Worm (Caenorhabditis elegans): ENCODE measurements around the gene F42C5.6.

F42C5.6 gene

DNA sequence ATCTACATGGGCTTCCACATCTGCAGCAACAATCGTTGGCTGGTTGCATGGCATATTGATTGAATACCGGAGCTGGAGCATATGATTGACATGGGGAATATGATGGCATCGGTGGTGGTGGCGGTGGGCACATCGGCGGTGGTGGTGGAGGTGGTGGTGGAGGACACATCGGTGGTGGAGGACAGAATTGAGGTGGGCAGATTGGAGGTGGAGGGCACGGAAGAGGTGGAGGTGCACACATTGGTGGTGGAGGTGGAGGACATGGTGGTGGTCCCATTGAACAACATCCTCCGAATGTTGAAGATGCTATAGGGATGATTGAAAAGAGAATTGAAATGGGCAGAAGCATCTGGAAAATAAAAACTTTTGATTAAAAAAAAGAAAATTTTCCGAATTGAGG, 1.5 kb upstream of the F42C5.6 start, which contains the start of gene grl-4:
grl-4 (minus strand) TSS at position 351 of the 400 bp plus-strand sequence.
- no peak for TF ChIP-seq sox-4 (tag; optimal IDR thresholded peaks at IDR 0.05)
- no peak for TF ChIP-seq ets-4 (tag; optimal IDR thresholded peaks at IDR 0.05)
- TF ChIP-seq nhr-232 (tag; optimal IDR thresholded peaks at IDR 0.05), result no peak

DNA sequence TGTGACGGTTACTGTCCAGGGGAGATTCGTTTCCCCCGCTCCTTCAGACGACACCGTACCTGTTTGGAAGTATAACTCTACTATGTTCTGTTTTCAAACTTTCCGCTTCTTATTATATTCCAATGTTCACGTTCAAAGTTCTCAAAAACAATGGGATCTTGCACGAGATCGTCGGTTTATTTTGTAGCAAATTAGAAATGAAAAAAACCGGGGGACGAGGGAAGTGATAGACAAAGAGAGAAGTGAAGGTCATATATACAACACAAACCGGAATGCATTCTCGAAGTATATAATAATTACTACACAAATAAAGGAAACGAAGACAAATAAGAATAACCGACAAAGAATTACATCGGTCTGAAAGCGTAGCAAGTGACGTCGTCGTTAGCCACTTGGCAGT, 804 bp upstream of the F42C5.6 start:
- TF ChIP-seq npax-4 (tag; optimal IDR thresholded peaks at IDR 0.05), result no peak
- no peak for TF ChIP-seq ceh-9 (tag; optimal IDR thresholded peaks at IDR 0.05)
- TF ChIP-seq ceh-30 (tag; optimal IDR thresholded peaks at IDR 0.05), result no peak
- no peak for TF ChIP-seq ceh-24 (tag; optimal IDR thresholded peaks at IDR 0.05)
- no peak for TF ChIP-seq ceh-6 (GFP tag; optimal IDR thresholded peaks at IDR 0.05)
- TF ChIP-seq unc-55 (GFP tag; optimal IDR thresholded peaks at IDR 0.05), result no peak
- TF ChIP-seq sdc-2 (tag; optimal IDR thresholded peaks at IDR 0.05), result no peak
- no peak for TF ChIP-seq nhr-232 (tag; optimal IDR thresholded peaks at IDR 0.05)
- no peak for TF ChIP-seq ahr-1 (tag; optimal IDR thresholded peaks at IDR 0.05)
- no peak for TF ChIP-seq hlh-13 (GFP tag; optimal IDR thresholded peaks at IDR 0.05)
- no peak for TF ChIP-seq hlh-15 (tag; optimal IDR thresholded peaks at IDR 0.05)
- TF ChIP-seq ceh-48 (tag; optimal IDR thresholded peaks at IDR 0.05), result no peak
- TF ChIP-seq elt-4 (tag; optimal IDR thresholded peaks at IDR 0.05), result no peak
- no peak for TF ChIP-seq K09A11.1 (tag; optimal IDR thresholded peaks at IDR 0.05; ENCODE audit: insufficient read depth)
- TF ChIP-seq madf-2 (tag; optimal IDR thresholded peaks at IDR 0.05), result no peak
- TF ChIP-seq odd-2 (tag; optimal IDR thresholded peaks at IDR 0.05), result no peak
- TF ChIP-seq fkh-10 (GFP tag; optimal IDR thresholded peaks at IDR 0.05), result no peak
- TF ChIP-seq tbx-7 (tag; optimal IDR thresholded peaks at IDR 0.05), result no peak

DNA sequence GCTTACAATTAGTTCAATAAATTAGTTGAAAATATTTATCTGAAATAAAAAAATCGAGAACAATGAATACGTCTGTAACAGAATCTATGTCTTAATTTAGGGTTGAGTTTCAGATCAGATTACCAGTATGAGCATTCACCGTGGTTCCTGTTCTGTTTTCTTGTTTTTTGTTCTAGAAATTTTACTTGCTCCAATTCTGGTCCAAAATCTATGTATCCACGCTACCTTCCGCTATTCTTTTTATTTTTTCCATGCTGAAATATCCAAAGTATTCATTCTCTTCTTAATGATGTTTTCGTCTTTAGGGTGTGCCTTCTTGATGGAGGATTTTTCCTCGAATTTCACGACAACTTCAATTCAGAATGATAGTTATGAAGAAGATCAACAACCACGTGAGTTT, 3.5 kb downstream of the F42C5.6 start, which contains the start of gene npr-27:
npr-27 (plus strand) TSS at position 301 of the 400 bp plus-strand sequence.
- no peak for TF ChIP-seq madf-2 (tag; optimal IDR thresholded peaks at IDR 0.05)
- TF ChIP-seq unc-55 (GFP tag; optimal IDR thresholded peaks at IDR 0.05), result no peak
- TF ChIP-seq hlh-8 (tag; optimal IDR thresholded peaks at IDR 0.05), result no peak
- no peak for TF ChIP-seq dmd-4 (tag; optimal IDR thresholded peaks at IDR 0.05; ENCODE audit: borderline replicate concordance)
- no peak for TF ChIP-seq nfya-1 (tag; optimal IDR thresholded peaks at IDR 0.05)
- TF ChIP-seq K02D7.2 (tag; optimal IDR thresholded peaks at IDR 0.05), result no peak
- no peak for TF ChIP-seq elt-4 (tag; optimal IDR thresholded peaks at IDR 0.05)
- TF ChIP-seq ceh-31 (tag; optimal IDR thresholded peaks at IDR 0.05), result no peak
- no peak for TF ChIP-seq rnt-1 (tag; optimal IDR thresholded peaks at IDR 0.05)
- TF ChIP-seq syd-9 (tag; optimal IDR thresholded peaks at IDR 0.05), result no peak
- TF ChIP-seq ref-2 (tag; optimal IDR thresholded peaks at IDR 0.05), result no peak
- TF ChIP-seq elt-2 (tag; optimal IDR thresholded peaks at IDR 0.05), result no peak
- TF ChIP-seq ahr-1 (tag; optimal IDR thresholded peaks at IDR 0.05), result no peak
- TF ChIP-seq hlh-6 (tag; optimal IDR thresholded peaks at IDR 0.05), result no peak

DNA sequence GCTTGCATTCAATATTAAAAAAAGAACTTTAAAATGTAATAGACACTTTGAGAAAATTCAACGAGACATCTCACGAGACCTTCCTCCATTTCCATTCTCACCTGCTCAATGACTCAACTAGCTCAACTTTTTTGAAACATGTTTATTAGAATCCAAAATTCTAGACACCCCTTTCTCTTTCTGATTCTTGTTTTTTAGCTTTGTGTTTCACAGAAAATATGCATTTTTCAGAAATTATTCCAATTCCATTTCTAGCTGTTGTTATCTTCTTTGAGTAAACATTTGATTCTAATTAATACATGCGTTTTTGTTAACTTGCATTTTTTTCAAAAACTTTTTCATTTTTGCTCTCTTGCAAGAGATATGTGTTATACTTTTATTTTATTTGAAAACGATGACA, 7.4 kb downstream of the F42C5.6 start:
- no peak for TF ChIP-seq hlh-6 (tag; optimal IDR thresholded peaks at IDR 0.05)

DNA sequence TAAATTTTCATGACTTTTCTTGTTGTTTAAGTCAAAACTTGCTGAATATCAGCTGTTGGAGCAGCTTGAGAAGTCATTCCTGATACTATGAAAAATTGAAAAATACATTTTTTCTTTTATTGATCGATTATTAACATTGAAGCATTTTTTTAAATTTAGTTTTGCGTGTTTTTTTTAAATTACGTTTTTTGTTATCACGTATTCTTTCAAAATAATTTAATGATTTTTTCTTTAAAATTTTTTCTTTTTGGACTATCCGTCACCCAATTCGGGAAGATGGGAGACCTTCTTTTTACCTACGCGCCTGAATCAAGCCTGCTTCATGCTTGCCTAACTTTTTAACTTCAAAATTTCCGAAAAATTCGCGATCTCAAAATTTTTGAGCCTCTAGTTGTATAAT, 14.8 kb downstream of the F42C5.6 start, which contains the start of gene F42C5.5:
F42C5.5 (minus strand) TSS at position 101 of the 400 bp plus-strand sequence.
- no peak for TF ChIP-seq nhr-232 (tag; optimal IDR thresholded peaks at IDR 0.05)
- TF ChIP-seq C08G9.2 (tag; optimal IDR thresholded peaks at IDR 0.05), result no peak
- TF ChIP-seq dmd-4 (tag; optimal IDR thresholded peaks at IDR 0.05; ENCODE audit: borderline replicate concordance), result no peak
- no peak for TF ChIP-seq ceh-45 (GFP tag; IDR thresholded peaks at IDR 0.05)
- TF ChIP-seq dve-1 (tag; optimal IDR thresholded peaks at IDR 0.05), result no peak

DNA sequence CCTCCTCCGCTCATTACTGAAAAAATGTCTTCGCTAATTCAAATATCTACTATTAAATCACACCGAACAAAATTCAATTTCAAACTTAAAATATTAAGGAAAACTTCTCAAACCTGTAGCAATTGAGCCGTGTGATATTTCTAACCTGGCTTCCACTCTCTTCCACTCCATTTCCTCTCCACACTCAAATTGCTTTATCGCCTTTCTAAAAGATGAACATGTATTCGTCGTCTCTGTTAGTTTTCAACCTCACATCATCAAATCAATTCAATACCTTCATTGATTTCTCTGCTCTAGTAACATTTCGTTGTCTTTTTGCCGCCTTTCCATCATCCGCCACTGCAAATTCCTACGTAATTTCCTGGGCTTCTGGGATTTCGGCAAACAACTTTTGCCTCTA, 16.9 kb downstream of the F42C5.6 start, which contains the start of gene F42C5.4:
F42C5.4 (minus strand) TSS at position 171 of the 400 bp plus-strand sequence.
- TF ChIP-seq unc-42 (tag; optimal IDR thresholded peaks at IDR 0.05), result no peak
- TF ChIP-seq unc-3 (GFP tag; conservative IDR thresholded peaks at IDR 0.05), result no peak
- no peak for TF ChIP-seq unc-3 (tag; optimal IDR thresholded peaks at IDR 0.05)
- TF ChIP-seq dve-1 (tag; optimal IDR thresholded peaks at IDR 0.05), result no peak
- no peak for TF ChIP-seq ttx-3 (tag; optimal IDR thresholded peaks at IDR 0.05)
- no peak for TF ChIP-seq ceh-45 (GFP tag; IDR thresholded peaks at IDR 0.05)
- no peak for TF ChIP-seq dmd-4 (tag; optimal IDR thresholded peaks at IDR 0.05; ENCODE audit: borderline replicate concordance)
- no peak for TF ChIP-seq ceh-2 (tag; optimal IDR thresholded peaks at IDR 0.05)
- TF ChIP-seq ceh-9 (tag; optimal IDR thresholded peaks at IDR 0.05), result no peak
- TF ChIP-seq unc-86 (tag; optimal IDR thresholded peaks at IDR 0.05), result no peak
- TF ChIP-seq ahr-1 (tag; optimal IDR thresholded peaks at IDR 0.05), result no peak
